Fruit fly (Drosophila melanogaster) whole organism, embryonic: ENCODE results near the gene Notum.

ENCODE experiments used
- B-H2 ChIP-seq: fragments of 200-800 bp; sonication (Bioruptor generic); optimal IDR thresholded peaks from 2 replicates; lab custom pipeline; 2018; ENCODE audit warnings: missing biosample characterization, mild to moderate bottlenecking, missing genetic modification characterization
- CG11093 ChIP-seq: fragments of 200-800 bp; sonication (Bioruptor generic); IDR thresholded peaks from 3 replicates; pipeline ENCODE4 v1.3.6; 2022; ENCODE audit warnings: missing biosample characterization, missing genetic modification characterization
- CG12219 ChIP-seq: fragments of 200-800 bp; sonication (Bioruptor generic); optimal IDR thresholded peaks from 3 replicates; lab custom pipeline; 2018; ENCODE audit warnings: missing biosample characterization, mild to moderate bottlenecking, missing genetic modification characterization
- CG12299 ChIP-seq: fragments of 200-800 bp; sonication (Bioruptor generic); optimal IDR thresholded peaks from 2 replicates; lab custom pipeline; 2018; ENCODE audit warnings: missing biosample characterization, mild to moderate bottlenecking, missing genetic modification characterization
- CG13123 ChIP-seq: fragments of 200-800 bp; sonication (Bioruptor generic); optimal IDR thresholded peaks from 2 replicates; lab custom pipeline; 2016; ENCODE audit warnings: missing biosample characterization, missing genetic modification characterization
- CG16813 ChIP-seq: fragments of 200-800 bp; sonication (Bioruptor generic); IDR thresholded peaks from 3 replicates; pipeline ENCODE4 v1.3.6; 2022; ENCODE audit warnings: missing biosample characterization, missing genetic modification characterization; ENCODE audit not compliant: partially characterized antibody
- CG17568 ChIP-seq: fragments of 200-800 bp; sonication (Bioruptor generic); optimal IDR thresholded peaks from 2 replicates; lab custom pipeline; 2018; ENCODE audit warnings: missing biosample characterization, mild to moderate bottlenecking, missing genetic modification characterization, moderate library complexity
- CG3065 ChIP-seq: fragments of 200-800 bp; sonication (Bioruptor generic); optimal IDR thresholded peaks from 2 replicates; lab custom pipeline; 2016; ENCODE audit warnings: missing biosample characterization, missing genetic modification characterization
- CG31365 ChIP-seq: fragments of 200-800 bp; sonication (Bioruptor generic); optimal IDR thresholded peaks from 2 replicates; lab custom pipeline; 2018; ENCODE audit warnings: missing biosample characterization, mild to moderate bottlenecking, missing genetic modification characterization
- CG31441 ChIP-seq: fragments of 200-800 bp; sonication (Bioruptor generic); IDR thresholded peaks from 2 replicates; pipeline ENCODE4 v1.3.6; 2022; ENCODE audit warnings: missing biosample characterization, missing genetic modification characterization
- CG3163 ChIP-seq: fragments of 200-800 bp; sonication (Bioruptor generic); optimal IDR thresholded peaks from 3 replicates; lab custom pipeline; 2016; ENCODE audit warnings: missing biosample characterization, missing genetic modification characterization
- CG4707 ChIP-seq: fragments of 200-800 bp; sonication (Bioruptor generic); optimal IDR thresholded peaks from 2 replicates; lab custom pipeline; 2018; ENCODE audit warnings: missing biosample characterization, mild to moderate bottlenecking, missing genetic modification characterization, moderate library complexity
- CG5180 ChIP-seq: fragments of 200-800 bp; sonication (Bioruptor generic); optimal IDR thresholded peaks from 3 replicates; lab custom pipeline; 2017; ENCODE audit warnings: missing biosample characterization, missing genetic modification characterization, mild to moderate bottlenecking, moderate library complexity, missing genetic modification reagents
- CG7556 ChIP-seq: fragments of 200-800 bp; sonication (Bioruptor generic); optimal IDR thresholded peaks from 2 replicates; lab custom pipeline; 2017; ENCODE audit warnings: missing biosample characterization, mild to moderate bottlenecking, missing genetic modification characterization
- CG7963 ChIP-seq: fragments of 200-800 bp; sonication (Bioruptor generic); IDR thresholded peaks from 3 replicates; pipeline ENCODE4 v1.3.6; 2022; ENCODE audit warnings: missing biosample characterization, missing genetic modification characterization; ENCODE audit not compliant: partially characterized antibody
- CG8290 ChIP-seq, 3 experiments: fragments of 200-800 bp; sonication (Bioruptor generic); optimal IDR thresholded peaks; 2 replicates each; lab custom pipeline; 2016 to 2019; ENCODE audit warnings: missing biosample characterization in 3 of 3, missing genetic modification characterization in 3 of 3, mild to moderate bottlenecking in 2 of 3, moderate library complexity in 1 of 3
- CG9876 ChIP-seq: fragments of 200-800 bp; sonication (Bioruptor generic); optimal IDR thresholded peaks from 2 replicates; lab custom pipeline; 2016; ENCODE audit warnings: missing biosample characterization, missing genetic modification characterization
- Dad ChIP-seq: fragments of 200-800 bp; sonication (Bioruptor generic); optimal IDR thresholded peaks from 3 replicates; lab custom pipeline; 2016; ENCODE audit warnings: missing biosample characterization, missing genetic modification characterization
- HLH4C ChIP-seq: fragments of 200-800 bp; sonication (Bioruptor generic); IDR thresholded peaks from 3 replicates; pipeline ENCODE4 v1.3.6; 2022; ENCODE audit warnings: missing biosample characterization, missing genetic modification characterization; ENCODE audit not compliant: partially characterized antibody
- Lim3 ChIP-seq: fragments of 200-800 bp; sonication (Bioruptor generic); IDR thresholded peaks from 2 replicates; pipeline ENCODE4 v1.3.6; 2022; ENCODE audit warnings: missing biosample characterization, missing genetic modification characterization
- Nf-YC ChIP-seq: fragments of 200-800 bp; optimal IDR thresholded peaks from 3 replicates; lab custom pipeline; 2019; ENCODE audit warnings: missing biosample characterization, mild to moderate bottlenecking, missing genetic modification characterization, moderate library complexity
- PHDP ChIP-seq: fragments of 200-800 bp; sonication (Bioruptor generic); optimal IDR thresholded peaks from 3 replicates; lab custom pipeline; 2018; ENCODE audit warnings: missing biosample characterization, mild to moderate bottlenecking, missing genetic modification characterization, moderate library complexity
- Pdp1 ChIP-seq, 2 experiments: fragments of 200-800 bp; sonication (Bioruptor generic); optimal IDR thresholded peaks; 3 replicates each; lab custom pipeline; 2016; ENCODE audit warnings: missing biosample characterization in 2 of 2, missing genetic modification characterization in 2 of 2, mild to moderate bottlenecking in 1 of 2, moderate library complexity in 1 of 2
- Sin3A ChIP-seq: fragments of >200 bp; optimal IDR thresholded peaks from 2 replicates; lab custom pipeline; 2018
- Six4 ChIP-seq: fragments of 200-800 bp; sonication (Bioruptor generic); optimal IDR thresholded peaks from 2 replicates; lab custom pipeline; 2016; ENCODE audit warnings: missing biosample characterization, missing genetic modification characterization
- Vsx1 ChIP-seq: fragments of 200-800 bp; sonication (Bioruptor generic); optimal IDR thresholded peaks from 2 replicates; lab custom pipeline; 2017; ENCODE audit warnings: missing biosample characterization, mild to moderate bottlenecking, missing genetic modification characterization, missing genetic modification reagents
- al ChIP-seq: fragments of 200-800 bp; sonication (Bioruptor generic); IDR thresholded peaks from 2 replicates; pipeline ENCODE4 v1.3.6; 2022; ENCODE audit warnings: missing biosample characterization, missing genetic modification characterization
- caup ChIP-seq: fragments of 200-800 bp; sonication (Bioruptor generic); optimal IDR thresholded peaks from 3 replicates; lab custom pipeline; 2017; ENCODE audit warnings: missing biosample characterization, mild to moderate bottlenecking, missing genetic modification characterization, moderate library complexity; ENCODE audit not compliant: severe bottlenecking
- cg ChIP-seq: fragments of 200-800 bp; sonication (Bioruptor generic); optimal IDR thresholded peaks from 3 replicates; lab custom pipeline; 2019; ENCODE audit warnings: missing biosample characterization, mild to moderate bottlenecking, missing genetic modification characterization, moderate library complexity
- ci ChIP-seq: fragments of 200-800 bp; sonication (Bioruptor generic); IDR thresholded peaks from 3 replicates; pipeline ENCODE4 v1.3.6; 2022; ENCODE audit warnings: missing biosample characterization, missing genetic modification characterization
- croc ChIP-seq: fragments of 200-800 bp; sonication (Bioruptor generic); conservative IDR thresholded peaks from 3 replicates; pipeline ENCODE4 v1.3.6; 2022; ENCODE audit warnings: missing biosample characterization, missing genetic modification characterization
- crol ChIP-seq: fragments of 200-800 bp; sonication (Bioruptor generic); IDR thresholded peaks from 2 replicates; pipeline ENCODE4 v1.3.6; 2022; ENCODE audit warnings: missing biosample characterization, missing genetic modification characterization
- dmrt11E ChIP-seq: fragments of 200-800 bp; sonication (Bioruptor generic); optimal IDR thresholded peaks from 3 replicates; lab custom pipeline; 2018; ENCODE audit warnings: missing biosample characterization, mild to moderate bottlenecking, missing genetic modification characterization, moderate library complexity
- dysf ChIP-seq: fragments of 200-800 bp; sonication (Bioruptor generic); IDR thresholded peaks from 3 replicates; pipeline ENCODE4 v1.3.6; 2022; ENCODE audit warnings: missing biosample characterization, missing genetic modification characterization
- ems ChIP-seq: fragments of 200-800 bp; sonication (Bioruptor generic); optimal IDR thresholded peaks from 3 replicates; lab custom pipeline; 2016; ENCODE audit warnings: missing biosample characterization, missing genetic modification characterization
- eyg ChIP-seq: fragments of 200-800 bp; sonication (Bioruptor generic); optimal IDR thresholded peaks from 3 replicates; lab custom pipeline; 2016; ENCODE audit warnings: missing biosample characterization, missing genetic modification characterization
- gce ChIP-seq: fragments of 200-800 bp; sonication (Bioruptor generic); IDR thresholded peaks from 3 replicates; pipeline ENCODE4 v1.3.6; 2022; ENCODE audit warnings: missing biosample characterization, missing genetic modification characterization
- insv ChIP-seq, 2 experiments: fragments of 200-800 bp; sonication (Bioruptor generic); optimal IDR thresholded peaks; 3 replicates each; lab custom pipeline; 2016 to 2018; ENCODE audit warnings: missing biosample characterization in 2 of 2, missing genetic modification characterization in 2 of 2
- nmo ChIP-seq: fragments of 200-800 bp; sonication (Bioruptor generic); optimal IDR thresholded peaks from 2 replicates; lab custom pipeline; 2018; ENCODE audit warnings: missing biosample characterization, mild to moderate bottlenecking, missing genetic modification characterization, moderate library complexity
- odd ChIP-seq: fragments of 200-800 bp; sonication (Bioruptor generic); optimal IDR thresholded peaks from 2 replicates; lab custom pipeline; 2017; ENCODE audit warnings: missing biosample characterization, mild to moderate bottlenecking, missing genetic modification characterization
- peb ChIP-seq: fragments of 200-800 bp; sonication (Bioruptor generic); IDR thresholded peaks from 2 replicates; pipeline ENCODE4 v1.3.6; 2022; ENCODE audit warnings: missing biosample characterization, missing genetic modification characterization
- prd ChIP-seq, 3 experiments: fragments of >200 bp in 2 of 3; fragments of 200-800 bp in 1 of 3; sonication (Bioruptor generic) in 1 of 3; optimal IDR thresholded peaks in 2 of 3; IDR thresholded peaks in 1 of 3; 2 replicates in 2 of 3; 3 replicates in 1 of 3; pipeline versions ENCODE4 v1.3.6 to Lab custom; 2017 to 2022; ENCODE audit warnings: missing biosample characterization in 1 of 3, missing genetic modification characterization in 1 of 3
- sna ChIP-seq: fragments of 200-800 bp; sonication (Bioruptor generic); IDR thresholded peaks from 2 replicates; pipeline ENCODE4 v1.3.6; 2022; ENCODE audit warnings: missing biosample characterization, missing genetic modification characterization; ENCODE audit not compliant: partially characterized antibody
- sug ChIP-seq: fragments of 200-800 bp; optimal IDR thresholded peaks from 2 replicates; lab custom pipeline; 2019; ENCODE audit warnings: missing biosample characterization, mild to moderate bottlenecking, missing genetic modification characterization, moderate library complexity
- tna ChIP-seq: fragments of 200-800 bp; sonication (Bioruptor generic); IDR thresholded peaks from 2 replicates; pipeline ENCODE4 v1.3.6; 2022; ENCODE audit warnings: missing biosample characterization, missing genetic modification characterization; ENCODE audit not compliant: partially characterized antibody
- ttk ChIP-seq: fragments of 200-800 bp; sonication (Bioruptor generic); IDR thresholded peaks from 2 replicates; pipeline ENCODE4 v2.1.2; 2022; ENCODE audit warnings: missing biosample characterization, missing genetic modification characterization
- twi ChIP-seq: fragments of 200-800 bp; optimal IDR thresholded peaks from 2 replicates; lab custom pipeline; 2019; ENCODE audit warnings: missing biosample characterization, mild to moderate bottlenecking, missing genetic modification characterization, moderate library complexity
- z ChIP-seq: fragments of 200-800 bp; sonication (Bioruptor generic); IDR thresholded peaks from 3 replicates; pipeline ENCODE4 v1.3.6; 2022; ENCODE audit warnings: missing biosample characterization, missing genetic modification characterization
- zf30C ChIP-seq: fragments of 200-800 bp; sonication (Bioruptor generic); optimal IDR thresholded peaks from 3 replicates; lab custom pipeline; 2018; ENCODE audit warnings: missing biosample characterization, mild to moderate bottlenecking, missing genetic modification characterization

Notum gene

dm6 chr3L:16045831-16046336, 22.6 kb downstream of the Notum start (continued):
- TF ChIP-seq dmrt11E (tag; lab: Kevin White, UChicago) = peak; percentile 90
- peak; percentile 93 for TF ChIP-seq gce
- peak; percentile 64 for TF ChIP-seq CG3163 (GFP tag; lab: Kevin White, UChicago)
- peak; percentile 73 for TF ChIP-seq CG31365
- TF ChIP-seq z = peak; percentile 77; the same call in 2 of the 3 replicates
- peak; percentile 97 for TF ChIP-seq ci
- no peak for TF ChIP-seq Sin3A
- TF ChIP-seq CG11093 (GFP tag; lab: Robert Waterston, UW) = peak; percentile 86
- TF ChIP-seq HLH4C (GFP tag; lab: Robert Waterston, UW) = no peak
- TF ChIP-seq PHDP = peak; percentile 97
- TF ChIP-seq odd (GFP tag; lab: Kevin White, UChicago) = peak; percentile 91
- peak in 1 of 2 experiments; percentile 20 for TF ChIP-seq insv (GFP tag; optimal IDR thresholded peaks at IDR 0.05; lab: Kevin White, UChicago)
- TF ChIP-seq tna = no peak
- peak; percentile 89 for TF ChIP-seq Six4
- peak; percentile 80 for TF ChIP-seq CG5180 (GFP tag; lab: Kevin White, UChicago)
- TF ChIP-seq al = peak; percentile 82
- TF ChIP-seq CG31441 (GFP tag; lab: Robert Waterston, UW) = peak; percentile 73
- peak; percentile 69; the same call in 1 of the 2 replicates for TF ChIP-seq Lim3 (GFP tag; lab: Robert Waterston, UW)
- peak; percentile 81 for TF ChIP-seq peb (GFP tag; lab: Robert Waterston, UW)
- peak; percentile 88 for TF ChIP-seq eyg (GFP tag; lab: Kevin White, UChicago)
- TF ChIP-seq CG8290 (GFP tag; optimal IDR thresholded peaks at IDR 0.05; lab: Kevin White, UChicago) = peak; percentile 78
- peak in 1 of 2 experiments; percentile 94 for TF ChIP-seq CG8290 (tag; optimal IDR thresholded peaks at IDR 0.05; lab: Kevin White, UChicago)
- peak; percentile 59 for TF ChIP-seq CG3065 (GFP tag; lab: Kevin White, UChicago)
- TF ChIP-seq CG7556 (GFP tag; lab: Kevin White, UChicago) = peak; percentile 89
- TF ChIP-seq croc (GFP tag; lab: Robert Waterston, UW) = peak; percentile 74
- TF ChIP-seq ttk (GFP tag; lab: Robert Waterston, UW) = peak; percentile 85
- no peak for TF ChIP-seq zf30C (GFP tag; lab: Kevin White, UChicago)
- TF ChIP-seq CG13123 (GFP tag; lab: Kevin White, UChicago) = peak; percentile 80
- peak; percentile 83 for TF ChIP-seq cg (GFP tag; lab: Kevin White, UChicago)
- peak; percentile 90 for TF ChIP-seq nmo (GFP tag; lab: Kevin White, UChicago)
- TF ChIP-seq prd (optimal IDR thresholded peaks at IDR 0.05; lab: Kevin White, UChicago) = no peak
- TF ChIP-seq prd (GFP tag; IDR thresholded peaks at IDR 0.05; lab: Robert Waterston, UW) = peak; percentile 95
- peak; percentile 83 for TF ChIP-seq CG4707 (GFP tag; lab: Kevin White, UChicago)
- TF ChIP-seq CG12219 (GFP tag; lab: Kevin White, UChicago) = peak; percentile 94
- TF ChIP-seq Nf-YC = peak; percentile 74
- no peak for TF ChIP-seq CG7963
- peak; percentile 88 for TF ChIP-seq ems (GFP tag; lab: Kevin White, UChicago)
- TF ChIP-seq sug (tag; lab: Kevin White, UChicago) = peak; percentile 68
- TF ChIP-seq Pdp1 (GFP tag; optimal IDR thresholded peaks at IDR 0.05; lab: Kevin White, UChicago) = peak; percentile 85 to 88
- TF ChIP-seq CG17568 = peak; percentile 92
- peak; percentile 77 for TF ChIP-seq Vsx1 (GFP tag; lab: Kevin White, UChicago)
- peak; percentile 66 for TF ChIP-seq CG9876
- TF ChIP-seq CG16813 = no peak
- TF ChIP-seq dysf (GFP tag; lab: Robert Waterston, UW) = peak; percentile 95
- peak; percentile 69 for TF ChIP-seq twi (tag; lab: Kevin White, UChicago)
- peak; percentile 94 for TF ChIP-seq CG12299 (tag; lab: Kevin White, UChicago)
- peak; percentile 94 for TF ChIP-seq B-H2
- no peak for TF ChIP-seq sna (GFP tag; lab: Robert Waterston, UW)
- peak; percentile 92 for TF ChIP-seq caup (GFP tag; lab: Kevin White, UChicago)
- TF ChIP-seq crol (GFP tag; lab: Robert Waterston, UW) = peak; percentile 93
- TF ChIP-seq Dad (GFP tag; lab: Kevin White, UChicago) = peak; percentile 83
